Fruit fly (Drosophila melanogaster) whole organism, embryonic: ENCODE data around the gene ds.

Source experiments
- ATbp ChIP-seq: fragments of 200-800 bp; sonication (Bioruptor generic); optimal IDR thresholded peaks from 2 replicates; lab custom pipeline; 2017; ENCODE audit warnings: missing biosample characterization, mild to moderate bottlenecking, missing genetic modification characterization, missing genetic modification reagents
- Atf6 ChIP-seq: fragments of 200-800 bp; sonication (Bioruptor generic); IDR thresholded peaks from 2 replicates; pipeline ENCODE4 v1.3.6; 2022; ENCODE audit warnings: missing biosample characterization, missing genetic modification characterization
- Bgb ChIP-seq: fragments of 200-800 bp; sonication (Bioruptor generic); IDR thresholded peaks from 2 replicates; pipeline ENCODE4 v1.3.6; 2022; ENCODE audit warnings: missing biosample characterization, missing genetic modification characterization; ENCODE audit not compliant: partially characterized antibody
- Blimp-1 ChIP-seq: fragments of 200-800 bp; sonication (Bioruptor generic); optimal IDR thresholded peaks from 3 replicates; lab custom pipeline; 2018; ENCODE audit warnings: missing biosample characterization, missing genetic modification characterization, mild to moderate bottlenecking, moderate library complexity, missing genetic modification reagents
- Bteb2 ChIP-seq: fragments of 200-800 bp; sonication (Bioruptor generic); optimal IDR thresholded peaks from 2 replicates; lab custom pipeline; 2016; ENCODE audit warnings: missing biosample characterization, missing genetic modification characterization
- CG10366 ChIP-seq: fragments of 200-800 bp; sonication (Bioruptor generic); IDR thresholded peaks from 2 replicates; pipeline ENCODE4 v1.3.6; 2022; ENCODE audit warnings: missing biosample characterization, missing genetic modification characterization
- CG11560 ChIP-seq: fragments of 200-800 bp; sonication (Bioruptor generic); IDR thresholded peaks from 3 replicates; pipeline ENCODE4 v1.3.6; 2022; ENCODE audit warnings: missing biosample characterization, missing genetic modification characterization
- CG12219 ChIP-seq: fragments of 200-800 bp; sonication (Bioruptor generic); optimal IDR thresholded peaks from 3 replicates; lab custom pipeline; 2018; ENCODE audit warnings: missing biosample characterization, mild to moderate bottlenecking, missing genetic modification characterization
- CG12391 ChIP-seq: fragments of 200-800 bp; sonication (Bioruptor generic); optimal IDR thresholded peaks from 3 replicates; lab custom pipeline; 2018; ENCODE audit warnings: missing biosample characterization, mild to moderate bottlenecking, missing genetic modification characterization, moderate library complexity
- CG12769 ChIP-seq: fragments of 200-800 bp; sonication (Bioruptor generic); optimal IDR thresholded peaks from 2 replicates; lab custom pipeline; 2019; ENCODE audit warnings: missing biosample characterization, mild to moderate bottlenecking, missing genetic modification characterization, moderate library complexity
- CG1603 ChIP-seq: fragments of 200-800 bp; sonication (Bioruptor generic); optimal IDR thresholded peaks from 2 replicates; lab custom pipeline; 2019; ENCODE audit warnings: missing biosample characterization, mild to moderate bottlenecking, missing genetic modification characterization, moderate library complexity
- CG16815 ChIP-seq: fragments of 200-800 bp; sonication (Bioruptor generic); optimal IDR thresholded peaks from 3 replicates; lab custom pipeline; 2017; ENCODE audit warnings: missing biosample characterization, mild to moderate bottlenecking, missing genetic modification characterization
- CG30403 ChIP-seq: fragments of 200-800 bp; sonication (Bioruptor generic); optimal IDR thresholded peaks from 3 replicates; lab custom pipeline; 2016; ENCODE audit warnings: missing biosample characterization, missing genetic modification characterization
- CG3281 ChIP-seq: fragments of 200-800 bp; sonication (Bioruptor generic); optimal IDR thresholded peaks from 3 replicates; lab custom pipeline; 2017; ENCODE audit warnings: missing biosample characterization, mild to moderate bottlenecking, missing genetic modification characterization
- CG34376 ChIP-seq: fragments of 200-800 bp; sonication (Bioruptor generic); optimal IDR thresholded peaks from 2 replicates; lab custom pipeline; 2018; ENCODE audit warnings: missing biosample characterization, mild to moderate bottlenecking, missing genetic modification characterization
- CG3847 ChIP-seq: fragments of 200-800 bp; sonication (Bioruptor generic); IDR thresholded peaks from 2 replicates; pipeline ENCODE4 v1.3.6; 2022; ENCODE audit warnings: missing biosample characterization, missing genetic modification characterization
- CG4617 ChIP-seq: fragments of 200-800 bp; sonication (Bioruptor generic); optimal IDR thresholded peaks from 3 replicates; lab custom pipeline; 2016; ENCODE audit warnings: missing biosample characterization, missing genetic modification characterization, borderline replicate concordance
- CG7839 ChIP-seq: fragments of 200-800 bp; sonication (Bioruptor generic); optimal IDR thresholded peaks from 3 replicates; lab custom pipeline; 2018; ENCODE audit warnings: missing biosample characterization, mild to moderate bottlenecking, missing genetic modification characterization, moderate library complexity
- CG7928 ChIP-seq: fragments of 200-800 bp; sonication (Bioruptor generic); optimal IDR thresholded peaks from 2 replicates; lab custom pipeline; 2017; ENCODE audit warnings: missing biosample characterization, mild to moderate bottlenecking, missing genetic modification characterization
- CG9932 ChIP-seq: fragments of 200-800 bp; sonication (Bioruptor generic); IDR thresholded peaks from 2 replicates; pipeline ENCODE4 v1.3.6; 2022; ENCODE audit warnings: missing biosample characterization, missing genetic modification characterization
- CkIIα-i1 ChIP-seq: fragments of 200-800 bp; sonication (Bioruptor generic); IDR thresholded peaks from 2 replicates; pipeline ENCODE4 v1.3.6; 2022; ENCODE audit warnings: missing biosample characterization, missing genetic modification characterization
- D ChIP-seq, 2 experiments: fragments of 200-800 bp in 1 of 2; fragments of >200 bp in 1 of 2; sonication (Bioruptor generic) in 1 of 2; optimal IDR thresholded peaks; 2 replicates in 1 of 2; 3 replicates in 1 of 2; lab custom pipeline; 2017; ENCODE audit warnings: mild to moderate bottlenecking in 1 of 2, missing biosample characterization in 1 of 2, missing genetic modification characterization in 1 of 2, missing genetic modification reagents in 1 of 2
- Dip3 ChIP-seq: fragments of 200-800 bp; sonication (Bioruptor generic); optimal IDR thresholded peaks from 3 replicates; lab custom pipeline; 2016; ENCODE audit warnings: missing biosample characterization, missing genetic modification characterization
- Eip74EF ChIP-seq, 2 experiments: fragments of 200-800 bp in 1 of 2; fragments of >200 bp in 1 of 2; sonication (Bioruptor generic) in 1 of 2; optimal IDR thresholded peaks; 2 replicates each; lab custom pipeline; 2017 to 2019; ENCODE audit warnings: missing biosample characterization in 2 of 2, missing genetic modification characterization in 2 of 2, mild to moderate bottlenecking in 1 of 2, moderate library complexity in 1 of 2
- H2.0 ChIP-seq: fragments of 200-800 bp; sonication (Bioruptor generic); IDR thresholded peaks from 2 replicates; pipeline ENCODE4 v1.3.6; 2022; ENCODE audit warnings: missing biosample characterization, missing genetic modification characterization
- HLH3B ChIP-seq: fragments of 200-800 bp; sonication (Bioruptor generic); IDR thresholded peaks from 2 replicates; pipeline ENCODE4 v1.3.6; 2022; ENCODE audit warnings: missing biosample characterization, missing genetic modification characterization
- Hey ChIP-seq: fragments of 200-800 bp; sonication (Bioruptor generic); optimal IDR thresholded peaks from 3 replicates; lab custom pipeline; 2018; ENCODE audit warnings: missing biosample characterization, mild to moderate bottlenecking, missing genetic modification characterization
- Hmr ChIP-seq: fragments of 200-800 bp; sonication (Bioruptor generic); optimal IDR thresholded peaks from 3 replicates; lab custom pipeline; 2017; ENCODE audit warnings: mild to moderate bottlenecking, missing biosample characterization, missing genetic modification reagents, missing genetic modification characterization
- Hr51 ChIP-seq, 2 experiments: fragments of 200-800 bp; sonication (Bioruptor generic); optimal IDR thresholded peaks; 2 replicates in 1 of 2; 3 replicates in 1 of 2; lab custom pipeline; 2016 to 2018; ENCODE audit warnings: missing biosample characterization in 2 of 2, missing genetic modification characterization in 2 of 2, mild to moderate bottlenecking in 1 of 2, moderate library complexity in 1 of 2
- Rfx ChIP-seq: fragments of 200-800 bp; sonication (Bioruptor generic); IDR thresholded peaks from 2 replicates; pipeline ENCODE4 v1.3.6; 2022; ENCODE audit warnings: missing biosample characterization, missing genetic modification characterization
- Rx ChIP-seq: fragments of 200-800 bp; sonication (Bioruptor generic); IDR thresholded peaks from 2 replicates; pipeline ENCODE4 v1.3.6; 2022; ENCODE audit warnings: missing biosample characterization, missing genetic modification characterization
- ara ChIP-seq: fragments of 200-800 bp; sonication (Bioruptor generic); IDR thresholded peaks from 2 replicates; pipeline ENCODE4 v1.3.6; 2022; ENCODE audit warnings: missing biosample characterization, missing genetic modification characterization
- dysf ChIP-seq: fragments of 200-800 bp; sonication (Bioruptor generic); IDR thresholded peaks from 3 replicates; pipeline ENCODE4 v1.3.6; 2022; ENCODE audit warnings: missing biosample characterization, missing genetic modification characterization
- gem ChIP-seq: fragments of 200-800 bp; sonication (Bioruptor generic); optimal IDR thresholded peaks from 2 replicates; lab custom pipeline; 2019; ENCODE audit warnings: missing biosample characterization, mild to moderate bottlenecking, missing genetic modification characterization, moderate library complexity
- lbe ChIP-seq: fragments of 200-800 bp; sonication (Bioruptor generic); optimal IDR thresholded peaks from 2 replicates; lab custom pipeline; 2016; ENCODE audit warnings: missing biosample characterization, mild to moderate bottlenecking, missing genetic modification characterization
- lmd ChIP-seq: fragments of 200-800 bp; sonication (Bioruptor generic); IDR thresholded peaks from 2 replicates; pipeline ENCODE4 v1.3.6; 2022; ENCODE audit warnings: missing biosample characterization, missing genetic modification characterization
- p53 ChIP-seq: fragments of 200-800 bp; sonication (Bioruptor generic); optimal IDR thresholded peaks from 2 replicates; lab custom pipeline; 2016; ENCODE audit warnings: missing biosample characterization, missing genetic modification characterization
- pb ChIP-seq: fragments of 200-800 bp; sonication (Bioruptor generic); optimal IDR thresholded peaks from 3 replicates; lab custom pipeline; 2016; ENCODE audit warnings: missing biosample characterization, missing genetic modification characterization
- prd ChIP-seq, 3 experiments: fragments of >200 bp in 2 of 3; fragments of 200-800 bp in 1 of 3; sonication (Bioruptor generic) in 1 of 3; optimal IDR thresholded peaks in 2 of 3; IDR thresholded peaks in 1 of 3; 2 replicates in 2 of 3; 3 replicates in 1 of 3; pipeline versions ENCODE4 v1.3.6 to Lab custom; 2017 to 2022; ENCODE audit warnings: missing biosample characterization in 1 of 3, missing genetic modification characterization in 1 of 3
- rib ChIP-seq: fragments of 200-800 bp; sonication (Bioruptor generic); IDR thresholded peaks from 2 replicates; pipeline ENCODE4 v1.3.6; 2022; ENCODE audit warnings: missing biosample characterization, missing genetic modification characterization
- row ChIP-seq: fragments of 200-800 bp; sonication (Bioruptor generic); IDR thresholded peaks from 3 replicates; pipeline ENCODE4 v1.3.6; 2022; ENCODE audit warnings: missing biosample characterization, missing genetic modification characterization
- sisA ChIP-seq: fragments of 200-800 bp; sonication (Bioruptor generic); IDR thresholded peaks from 2 replicates; pipeline ENCODE4 v1.3.6; 2022; ENCODE audit warnings: missing biosample characterization, missing genetic modification characterization
- sqz ChIP-seq: fragments of 200-800 bp; sonication (Bioruptor generic); optimal IDR thresholded peaks from 3 replicates; lab custom pipeline; 2018; ENCODE audit warnings: missing biosample characterization, mild to moderate bottlenecking, missing genetic modification characterization
- tgo ChIP-seq: fragments of 200-800 bp; sonication (Bioruptor generic); IDR thresholded peaks from 3 replicates; pipeline ENCODE4 v1.3.6; 2022; ENCODE audit warnings: missing biosample characterization, missing genetic modification characterization
- tll ChIP-seq, 2 experiments: fragments of 200-800 bp in 1 of 2; fragments of >200 bp in 1 of 2; sonication (Bioruptor generic) in 1 of 2; optimal IDR thresholded peaks; 2 replicates each; lab custom pipeline; 2017 to 2019; ENCODE audit warnings: missing biosample characterization in 2 of 2, missing genetic modification characterization in 2 of 2, mild to moderate bottlenecking in 1 of 2, moderate library complexity in 1 of 2
- ttk ChIP-seq: fragments of 200-800 bp; sonication (Bioruptor generic); IDR thresholded peaks from 2 replicates; pipeline ENCODE4 v2.1.2; 2022; ENCODE audit warnings: missing biosample characterization, missing genetic modification characterization
- tx ChIP-seq: fragments of 200-800 bp; sonication (Bioruptor generic); optimal IDR thresholded peaks from 2 replicates; lab custom pipeline; 2016; ENCODE audit warnings: missing biosample characterization, missing genetic modification characterization
- zfh2 ChIP-seq: fragments of 200-800 bp; sonication (Bioruptor generic); optimal IDR thresholded peaks from 2 replicates; lab custom pipeline; 2016; ENCODE audit warnings: missing biosample characterization, missing genetic modification characterization

The ds gene

DNA sequence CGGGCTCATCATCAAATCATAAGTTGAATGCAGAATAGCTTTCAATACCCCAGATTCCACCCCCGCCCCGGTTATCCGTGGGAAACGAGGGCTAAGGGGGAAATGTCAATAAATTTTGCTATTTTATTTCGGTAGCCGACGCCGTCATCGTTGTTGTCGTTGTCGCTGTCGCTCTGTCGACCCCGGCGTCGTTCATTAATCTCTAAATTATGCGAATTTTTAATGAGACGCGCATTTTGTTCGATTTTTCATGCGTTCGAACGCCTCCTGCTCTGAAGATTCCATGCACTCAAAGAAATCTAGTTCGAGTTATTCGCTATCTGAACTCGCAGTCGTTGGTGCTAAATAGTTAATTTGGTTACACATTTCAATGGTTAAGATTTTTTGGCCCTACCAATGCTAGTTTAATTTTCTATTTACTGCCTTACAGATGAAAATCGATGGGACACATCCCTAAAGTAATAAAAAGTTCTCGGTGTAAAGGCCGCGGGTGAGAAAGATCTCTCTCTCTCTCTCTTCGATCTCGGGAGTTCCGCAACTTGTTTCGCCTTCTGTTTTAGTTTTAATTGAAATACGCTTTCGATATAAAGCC lies 3.6 kb upstream of the ds start (continued):
- TF ChIP-seq CkIIα-i1 (GFP tag; lab: Robert Waterston, UW) (no peak), CG7839 (peak; percentile 49), ttk (GFP tag; lab: Robert Waterston, UW) (no peak), CG12219 (GFP tag; lab: Kevin White, UChicago) (no peak), ara (GFP tag; lab: Robert Waterston, UW) (no peak), CG11560 (tag; lab: Robert Waterston, UW) (0 out of 3 replicates have a peak, but pooled peaks have one; percentile 14), sqz (GFP tag; lab: Kevin White, UChicago) (no peak), tll (GFP tag; optimal IDR thresholded peaks at IDR 0.05; lab: Kevin White, UChicago) (no peak), p53 (GFP tag; lab: Kevin White, UChicago) (no peak), Atf6 (GFP tag; lab: Robert Waterston, UW) (0 out of 2 replicates have a peak, but pooled peaks have one; percentile 20), CG4617 (GFP tag; lab: Kevin White, UChicago) (no peak), tgo (GFP tag; lab: Robert Waterston, UW) (peak; percentile 38; the same call in 2 of the 3 replicates), CG3281 (GFP tag; lab: Kevin White, UChicago) (peak; percentile 18), HLH3B (GFP tag; lab: Robert Waterston, UW) (0 out of 2 replicates have a peak, but pooled peaks have one; percentile 21), CG12769 (peak; percentile 73), rib (GFP tag; lab: Robert Waterston, UW) (no peak), Hey (tag; lab: Kevin White, UChicago) (no peak), CG16815 (GFP tag; lab: Kevin White, UChicago) (peak; percentile 16), gem (tag; lab: Kevin White, UChicago) (peak; percentile 72), row (GFP tag; lab: Robert Waterston, UW) (peak; percentile 69), prd (optimal IDR thresholded peaks at IDR 0.05; lab: Kevin White, UChicago) (no peak), prd (GFP tag; IDR thresholded peaks at IDR 0.05; lab: Robert Waterston, UW) (peak; percentile 12; the same call in 1 of the 3 replicates), CG3847 (GFP tag; lab: Robert Waterston, UW) (peak; percentile 53), Blimp-1 (GFP tag; lab: Kevin White, UChicago) (peak; percentile 12), pb (GFP tag; lab: Kevin White, UChicago) (no peak), tx (GFP tag; lab: Kevin White, UChicago) (no peak), Rx (GFP tag; lab: Robert Waterston, UW) (peak; percentile 36; the same call in 1 of the 2 replicates), CG1603 (tag; lab: Kevin White, UChicago) (peak; percentile 51), Bgb (no peak), lmd (GFP tag; lab: Robert Waterston, UW) (peak; percentile 57), Rfx (GFP tag; lab: Robert Waterston, UW) (peak; percentile 76), H2.0 (GFP tag; lab: Robert Waterston, UW) (no peak), CG30403 (GFP tag; lab: Kevin White, UChicago) (peak; percentile 41), lbe (GFP tag; lab: Kevin White, UChicago) (peak; percentile 26), CG34376 (GFP tag; lab: Kevin White, UChicago) (no peak), CG12391 (tag; lab: Kevin White, UChicago) (peak; percentile 26), ATbp (GFP tag; lab: Kevin White, UChicago) (peak; percentile 16), Bteb2 (GFP tag; lab: Kevin White, UChicago) (no peak), D (optimal IDR thresholded peaks at IDR 0.05; lab: Kevin White, UChicago) (no peak), D (GFP tag; optimal IDR thresholded peaks at IDR 0.05; lab: Kevin White, UChicago) (no peak), dysf (GFP tag; lab: Robert Waterston, UW) (peak; percentile 49; the same call in 2 of the 3 replicates), Eip74EF (GFP tag; optimal IDR thresholded peaks at IDR 0.05; lab: Kevin White, UChicago) (no peak), Dip3 (GFP tag; lab: Kevin White, UChicago) (peak; percentile 45), Hr51 (GFP tag; optimal IDR thresholded peaks at IDR 0.05; lab: Kevin White, UChicago) (peak in 1 of 2 experiments; percentile 11), Hmr (peak; percentile 44), zfh2 (GFP tag; lab: Kevin White, UChicago) (peak; percentile 35), CG9932 (GFP tag; lab: Robert Waterston, UW) (peak; percentile 71), sisA (no peak), CG7928 (no peak), CG10366 (GFP tag; lab: Robert Waterston, UW) (peak; percentile 27; the same call in 1 of the 2 replicates)
